Fruit fly (Drosophila melanogaster) whole organism, pupa: Measurements from ENCODE around the gene CG10013.

Source experiments
- CG10348 ChIP-seq: fragments of 200-800 bp; sonication (Bioruptor generic); IDR thresholded peaks from 2 replicates; pipeline ENCODE4 v1.3.6; 2022; ENCODE audit warnings: missing biosample characterization, missing genetic modification characterization
- CG12605 ChIP-seq: fragments of 200-800 bp; sonication (Bioruptor generic); IDR thresholded peaks from 2 replicates; pipeline ENCODE4 v1.3.6; 2022; ENCODE audit warnings: missing biosample characterization, missing genetic modification characterization
- CG13204 ChIP-seq: fragments of 200-800 bp; sonication (Bioruptor generic); optimal IDR thresholded peaks from 2 replicates; lab custom pipeline; 2018; ENCODE audit warnings: missing biosample characterization, mild to moderate bottlenecking, missing genetic modification characterization, moderate library complexity
- CG14655 ChIP-seq: fragments of 200-800 bp; sonication (Bioruptor generic); optimal IDR thresholded peaks from 3 replicates; lab custom pipeline; 2017; ENCODE audit warnings: mild to moderate bottlenecking, missing biosample characterization, missing genetic modification reagents, missing genetic modification characterization
- CG15710 ChIP-seq: fragments of 200-800 bp; sonication (Bioruptor generic); optimal IDR thresholded peaks from 2 replicates; lab custom pipeline; 2018; ENCODE audit warnings: missing biosample characterization, mild to moderate bottlenecking, missing genetic modification characterization, moderate library complexity
- CG17806 ChIP-seq: fragments of 200-800 bp; sonication (Bioruptor generic); optimal IDR thresholded peaks from 2 replicates; lab custom pipeline; 2018; ENCODE audit warnings: missing biosample characterization, mild to moderate bottlenecking, missing genetic modification characterization, moderate library complexity
- CG32121 ChIP-seq: fragments of 200-800 bp; sonication (Bioruptor generic); IDR thresholded peaks from 2 replicates; pipeline ENCODE4 v1.3.6; 2022; ENCODE audit warnings: missing biosample characterization, missing genetic modification characterization
- CG34367 ChIP-seq: fragments of 200-800 bp; sonication (Bioruptor generic); optimal IDR thresholded peaks from 2 replicates; lab custom pipeline; 2018; ENCODE audit warnings: missing biosample characterization, mild to moderate bottlenecking, missing genetic modification characterization
- CG4496 ChIP-seq: fragments of 200-800 bp; sonication (Bioruptor generic); IDR thresholded peaks from 3 replicates; pipeline ENCODE4 v1.3.6; 2022; ENCODE audit warnings: missing biosample characterization, missing genetic modification characterization
- CG8159 ChIP-seq: fragments of 200-800 bp; sonication (Bioruptor generic); optimal IDR thresholded peaks from 3 replicates; lab custom pipeline; 2018; ENCODE audit warnings: missing biosample characterization, mild to moderate bottlenecking, missing genetic modification characterization, moderate library complexity
- CG8301 ChIP-seq: fragments of 200-800 bp; sonication (Bioruptor generic); optimal IDR thresholded peaks from 2 replicates; lab custom pipeline; 2018; ENCODE audit warnings: missing biosample characterization, mild to moderate bottlenecking, missing genetic modification characterization
- CG9948 ChIP-seq: fragments of 200-800 bp; sonication (Bioruptor generic); optimal IDR thresholded peaks from 2 replicates; lab custom pipeline; 2018; ENCODE audit warnings: missing biosample characterization, mild to moderate bottlenecking, missing genetic modification characterization, moderate library complexity
- D1 ChIP-seq: fragments of 200-800 bp; sonication (Bioruptor generic); optimal IDR thresholded peaks from 2 replicates; lab custom pipeline; 2018; ENCODE audit warnings: missing biosample characterization, mild to moderate bottlenecking, missing genetic modification characterization, moderate library complexity
- EcR ChIP-seq: fragments of 200-800 bp; sonication (Bioruptor generic); optimal IDR thresholded peaks from 3 replicates; lab custom pipeline; 2019; ENCODE audit warnings: missing biosample characterization, missing genetic modification characterization, mild to moderate bottlenecking, moderate library complexity, missing genetic modification reagents
- Ets98B ChIP-seq: fragments of 200-800 bp; sonication (Bioruptor generic); IDR thresholded peaks from 2 replicates; pipeline ENCODE4 v1.3.6; 2022; ENCODE audit warnings: missing biosample characterization, missing genetic modification characterization
- Pif1A ChIP-seq: fragments of 200-800 bp; sonication (Bioruptor generic); optimal IDR thresholded peaks from 3 replicates; lab custom pipeline; 2016; ENCODE audit warnings: missing biosample characterization, missing genetic modification characterization
- Pif1B ChIP-seq: fragments of 200-800 bp; sonication (Bioruptor generic); optimal IDR thresholded peaks from 3 replicates; lab custom pipeline; 2016; ENCODE audit warnings: missing biosample characterization, missing genetic modification characterization
- Snoo ChIP-seq: fragments of 200-800 bp; sonication (Bioruptor generic); optimal IDR thresholded peaks from 3 replicates; lab custom pipeline; 2017; ENCODE audit warnings: missing biosample characterization, mild to moderate bottlenecking, missing genetic modification characterization, inconsistent platforms
- fd96Ca ChIP-seq: fragments of 200-800 bp; sonication (Bioruptor generic); IDR thresholded peaks from 3 replicates; pipeline ENCODE4 v1.3.6; 2022; ENCODE audit warnings: missing biosample characterization, missing genetic modification characterization
- gl ChIP-seq: fragments of 200-800 bp; sonication (Bioruptor generic); optimal IDR thresholded peaks from 2 replicates; lab custom pipeline; 2018; ENCODE audit warnings: missing biosample characterization, mild to moderate bottlenecking, missing genetic modification characterization
- rn ChIP-seq: fragments of 200-800 bp; sonication (Bioruptor generic); IDR thresholded peaks from 2 replicates; pipeline ENCODE4 v1.3.6; 2022; ENCODE audit warnings: missing biosample characterization, missing genetic modification characterization

Gene CG10013

dm6 chr3R:12314236-12314635 lies 9.1 kb upstream of the CG10013 start:
- peak; percentile 70 for TF ChIP-seq Pif1B (GFP tag; lab: Kevin White, UChicago)
- no peak for TF ChIP-seq CG10348 (GFP tag; lab: Robert Waterston, UW)
- peak; percentile 56 for TF ChIP-seq Pif1A (GFP tag; lab: Kevin White, UChicago)
- peak; percentile 71 for TF ChIP-seq CG14655 (GFP tag; lab: Kevin White, UChicago)
- TF ChIP-seq CG8159: peak; percentile 88
- peak; percentile 72 for TF ChIP-seq gl (tag; lab: Kevin White, UChicago)
- peak; percentile 45 for TF ChIP-seq CG8301 (tag; lab: Kevin White, UChicago)
- TF ChIP-seq CG4496 (GFP tag; lab: Robert Waterston, UW): peak; percentile 59; the same call in 2 of the 3 replicates
- no peak for TF ChIP-seq Ets98B (GFP tag; lab: Robert Waterston, UW)
- TF ChIP-seq CG17806 (tag; lab: Kevin White, UChicago): peak; percentile 86
- no peak for TF ChIP-seq EcR
- no peak for TF ChIP-seq rn (GFP tag; lab: Robert Waterston, UW)
- peak; percentile 37; the same call in 1 of the 3 replicates for TF ChIP-seq fd96Ca (GFP tag; lab: Robert Waterston, UW)
- TF ChIP-seq CG12605 (GFP tag; lab: Robert Waterston, UW): peak; percentile 14; the same call in 1 of the 2 replicates
- peak; percentile 36 for TF ChIP-seq CG13204 (GFP tag; lab: Kevin White, UChicago)
- peak; percentile 79 for TF ChIP-seq CG15710 (tag; lab: Kevin White, UChicago)
- TF ChIP-seq Snoo (tag; lab: Kevin White, UChicago): peak; percentile 77
- peak; percentile 75 for TF ChIP-seq CG34367 (tag; lab: Kevin White, UChicago)
- no peak for TF ChIP-seq CG32121 (GFP tag; lab: Robert Waterston, UW)
- peak; percentile 85 for TF ChIP-seq CG9948 (tag; lab: Kevin White, UChicago)
- TF ChIP-seq D1: peak; percentile 46

dm6 chr3R:12315455-12315854 lies 7.9 kb upstream of the CG10013 start:
- TF ChIP-seq CG8301 (tag; lab: Kevin White, UChicago) (peak; percentile 68), CG10348 (GFP tag; lab: Robert Waterston, UW) (no peak), Ets98B (GFP tag; lab: Robert Waterston, UW) (no peak; the same call in 1 of the 2 replicates), CG15710 (tag; lab: Kevin White, UChicago) (no peak), fd96Ca (GFP tag; lab: Robert Waterston, UW) (0 out of 3 replicates have a peak, but pooled peaks have one; percentile 46), Pif1A (GFP tag; lab: Kevin White, UChicago) (no peak), CG32121 (GFP tag; lab: Robert Waterston, UW) (no peak), CG34367 (tag; lab: Kevin White, UChicago) (no peak), D1 (no peak), EcR (no peak), CG12605 (GFP tag; lab: Robert Waterston, UW) (peak; percentile 38; the same call in 1 of the 2 replicates), CG14655 (GFP tag; lab: Kevin White, UChicago) (peak; percentile 83), CG13204 (GFP tag; lab: Kevin White, UChicago) (no peak), gl (tag; lab: Kevin White, UChicago) (no peak), Snoo (tag; lab: Kevin White, UChicago) (no peak), CG8159 (peak; percentile 21), Pif1B (GFP tag; lab: Kevin White, UChicago) (peak; percentile 6), CG9948 (tag; lab: Kevin White, UChicago) (peak; percentile 38), CG17806 (tag; lab: Kevin White, UChicago) (peak; percentile 37), rn (GFP tag; lab: Robert Waterston, UW) (no peak)

dm6 chr3R:12316420-12316819 lies 6.9 kb upstream of the CG10013 start:
- TF ChIP-seq CG34367 (tag; lab: Kevin White, UChicago) (no peak), CG8159 (no peak), rn (GFP tag; lab: Robert Waterston, UW) (no peak), CG4496 (GFP tag; lab: Robert Waterston, UW) (no peak), gl (tag; lab: Kevin White, UChicago) (no peak), CG8301 (tag; lab: Kevin White, UChicago) (no peak), Ets98B (GFP tag; lab: Robert Waterston, UW) (no peak), CG10348 (GFP tag; lab: Robert Waterston, UW) (no peak), Pif1A (GFP tag; lab: Kevin White, UChicago) (no peak), EcR (no peak), CG17806 (tag; lab: Kevin White, UChicago) (no peak), CG14655 (GFP tag; lab: Kevin White, UChicago) (no peak), CG9948 (tag; lab: Kevin White, UChicago) (no peak), CG32121 (GFP tag; lab: Robert Waterston, UW) (no peak)
- TF ChIP-seq, all 21 proteins: peak for 0

- TF ChIP-seq CG4496 (GFP tag; lab: Robert Waterston, UW) (no peak), CG12605 (GFP tag; lab: Robert Waterston, UW) (no peak), Pif1A (GFP tag; lab: Kevin White, UChicago) (no peak), CG34367 (tag; lab: Kevin White, UChicago) (no peak), gl (tag; lab: Kevin White, UChicago) (no peak), rn (GFP tag; lab: Robert Waterston, UW) (no peak), CG8159 (no peak), CG13204 (GFP tag; lab: Kevin White, UChicago) (no peak), CG8301 (tag; lab: Kevin White, UChicago) (no peak), D1 (no peak), CG15710 (tag; lab: Kevin White, UChicago) (no peak), CG10348 (GFP tag; lab: Robert Waterston, UW) (no peak), CG17806 (tag; lab: Kevin White, UChicago) (no peak), Ets98B (GFP tag; lab: Robert Waterston, UW) (no peak), CG14655 (GFP tag; lab: Kevin White, UChicago) (no peak), EcR (no peak), Snoo (tag; lab: Kevin White, UChicago) (no peak), CG9948 (tag; lab: Kevin White, UChicago) (no peak), CG32121 (GFP tag; lab: Robert Waterston, UW) (no peak)
These were observed 6.0 kb upstream of the CG10013 start for dm6 chr3R:12317325-12317724.

dm6 chr3R:12326855-12327254 lies 3.5 kb downstream of the CG10013 start:
- TF ChIP-seq D1 (no peak), CG17806 (tag; lab: Kevin White, UChicago) (no peak), gl (tag; lab: Kevin White, UChicago) (no peak)
- TF ChIP-seq, all 21 proteins: peak for 0
